Worm (Caenorhabditis elegans) whole organism, L1 larva: ENCODE measurements around the gene Y113G7A.22.

Experiments
- C04F5.9 ChIP-seq: sonication (generic microtip); optimal IDR thresholded peaks from 2 replicates; lab custom pipeline; 2016; ENCODE audit warnings: missing genetic modification characterization, missing compliant biosample characterization
- ama-1 ChIP-seq: fragments of 150-350 bp; optimal IDR thresholded peaks from 2 replicates; lab custom pipeline; 2014
- blmp-1 ChIP-seq: fragments of 150-350 bp; optimal IDR thresholded peaks from 2 replicates; lab custom pipeline; 2014; ENCODE audit warnings: missing biosample characterization, missing genetic modification characterization
- ceh-8 ChIP-seq: fragments of 200-800 bp; sonication (Bioruptor generic); optimal IDR thresholded peaks from 2 replicates; lab custom pipeline; 2018; ENCODE audit warnings: mild to moderate bottlenecking, missing genetic modification characterization, moderate library complexity, missing compliant biosample characterization
- ceh-90 ChIP-seq: sonication (generic microtip); optimal IDR thresholded peaks from 2 replicates; lab custom pipeline; 2016; ENCODE audit warnings: missing genetic modification characterization, missing compliant biosample characterization
- dpl-1 ChIP-seq, 3 experiments: fragments of 150-350 bp in 2 of 3; sonication (generic microtip) in 1 of 3; optimal IDR thresholded peaks; 2 replicates each; lab custom pipeline; 2014 to 2017; ENCODE audit warnings: missing biosample characterization in 3 of 3, missing genetic modification characterization in 3 of 3, missing genetic modification reagents in 3 of 3
- dsc-1 ChIP-seq: sonication (generic microtip); optimal IDR thresholded peaks from 2 replicates; lab custom pipeline; 2016; ENCODE audit warnings: mild to moderate bottlenecking, missing genetic modification characterization, missing compliant biosample characterization
- efl-1 ChIP-seq, 4 experiments: fragments of 150-350 bp; optimal IDR thresholded peaks in 3 of 4; peaks in 1 of 4; 1 replicate in 1 of 4; 2 replicates in 3 of 4; lab custom pipeline; 2014; ENCODE audit warnings: missing biosample characterization in 2 of 4, missing genetic modification characterization in 2 of 4, missing genetic modification reagents in 2 of 4
- elt-2 ChIP-seq: sonication (generic microtip); optimal IDR thresholded peaks from 2 replicates; lab custom pipeline; 2016; ENCODE audit warnings: missing genetic modification characterization, mild to moderate bottlenecking, inconsistent platforms, missing compliant biosample characterization, missing genetic modification reagents
- ets-5 ChIP-seq: fragments of 200-800 bp; sonication (Bioruptor generic); IDR thresholded peaks from 2 replicates; pipeline ENCODE4 v1.3.6; 2022; ENCODE audit warnings: missing genetic modification characterization, missing compliant biosample characterization
- fkh-10 ChIP-seq: sonication (generic microtip); optimal IDR thresholded peaks from 2 replicates; lab custom pipeline; 2017; ENCODE audit warnings: missing biosample characterization, missing genetic modification reagents, missing genetic modification characterization
- fos-1 ChIP-seq: fragments of 150-350 bp; optimal IDR thresholded peaks from 2 replicates; lab custom pipeline; 2014; ENCODE audit warnings: missing biosample characterization, missing genetic modification characterization
- hpl-2 ChIP-seq: fragments of 150-350 bp; optimal IDR thresholded peaks from 2 replicates; lab custom pipeline; 2014; ENCODE audit warnings: missing biosample characterization, missing genetic modification reagents, missing genetic modification characterization
- irx-1 ChIP-seq: sonication (generic microtip); optimal IDR thresholded peaks from 2 replicates; lab custom pipeline; 2016; ENCODE audit warnings: missing genetic modification characterization, missing compliant biosample characterization
- jun-1 ChIP-seq: fragments of 150-350 bp; optimal IDR thresholded peaks from 2 replicates; lab custom pipeline; 2014; ENCODE audit warnings: missing biosample characterization, missing genetic modification reagents, missing genetic modification characterization
- lin-13 ChIP-seq: fragments of 150-350 bp; optimal IDR thresholded peaks from 2 replicates; lab custom pipeline; 2014; ENCODE audit warnings: missing biosample characterization, missing genetic modification reagents, missing genetic modification characterization
- lin-14 ChIP-seq: fragments of 200-800 bp; sonication (Bioruptor generic); optimal IDR thresholded peaks from 2 replicates; lab custom pipeline; 2018; ENCODE audit warnings: mild to moderate bottlenecking, missing genetic modification characterization, moderate library complexity, missing compliant biosample characterization
- lin-15B ChIP-seq: fragments of 150-350 bp; sonication (generic microtip); optimal IDR thresholded peaks from 3 replicates; lab custom pipeline; 2014; ENCODE audit warnings: missing biosample characterization, missing genetic modification characterization
- lin-35 ChIP-seq, 2 experiments: fragments of 150-350 bp; optimal IDR thresholded peaks; 2 replicates each; lab custom pipeline; 2014; ENCODE audit warnings: missing biosample characterization in 2 of 2, missing genetic modification characterization in 2 of 2, missing genetic modification reagents in 2 of 2
- lsy-2 ChIP-seq, 2 experiments: fragments of 150-350 bp; optimal IDR thresholded peaks; 2 replicates each; lab custom pipeline; 2014; ENCODE audit warnings: missing biosample characterization in 2 of 2, missing genetic modification characterization in 2 of 2
- mdl-1 ChIP-seq, 2 experiments: fragments of 150-350 bp; optimal IDR thresholded peaks; 2 replicates each; lab custom pipeline; 2014 to 2017; ENCODE audit warnings: missing biosample characterization in 2 of 2, missing genetic modification characterization in 2 of 2, inconsistent platforms in 1 of 2
- nhr-12 ChIP-seq: sonication (generic microtip); optimal IDR thresholded peaks from 2 replicates; lab custom pipeline; 2017; ENCODE audit warnings: missing biosample characterization, missing genetic modification characterization
- nhr-20 ChIP-seq: sonication (generic microtip); optimal IDR thresholded peaks from 2 replicates; lab custom pipeline; 2016; ENCODE audit warnings: mild to moderate bottlenecking, missing genetic modification characterization, missing compliant biosample characterization
- nhr-237 ChIP-seq: fragments of 150-350 bp; optimal IDR thresholded peaks from 2 replicates; lab custom pipeline; 2014; ENCODE audit warnings: missing biosample characterization, missing genetic modification characterization
- nhr-71 ChIP-seq: sonication (generic microtip); optimal IDR thresholded peaks from 2 replicates; lab custom pipeline; 2016; ENCODE audit warnings: mild to moderate bottlenecking, missing genetic modification characterization, moderate library complexity, missing compliant biosample characterization
- nhr-76 ChIP-seq: sonication (generic microtip); optimal IDR thresholded peaks from 2 replicates; lab custom pipeline; 2017; ENCODE audit warnings: missing biosample characterization, missing genetic modification characterization
- nhr-85 ChIP-seq: sonication (generic microtip); peaks from one replicate; lab custom pipeline; 2016; ENCODE audit warnings: missing genetic modification characterization, inconsistent platforms, missing compliant biosample characterization
- pqm-1 ChIP-seq: sonication (generic microtip); optimal IDR thresholded peaks from 3 replicates; lab custom pipeline; 2017; ENCODE audit warnings: missing biosample characterization, missing genetic modification characterization
- rnt-1 ChIP-seq: sonication (generic microtip); optimal IDR thresholded peaks from 2 replicates; lab custom pipeline; 2016; ENCODE audit warnings: mild to moderate bottlenecking, missing genetic modification characterization, moderate library complexity, missing compliant biosample characterization
- skn-1 ChIP-seq: fragments of 150-350 bp; optimal IDR thresholded peaks from 2 replicates; lab custom pipeline; 2014; ENCODE audit warnings: missing biosample characterization, missing genetic modification characterization
- snpc-4 ChIP-seq: fragments of 150-350 bp; optimal IDR thresholded peaks from 2 replicates; lab custom pipeline; 2014; ENCODE audit warnings: missing biosample characterization, missing genetic modification characterization
- sptf-1 ChIP-seq: fragments of 150-350 bp; optimal IDR thresholded peaks from 2 replicates; lab custom pipeline; 2014; ENCODE audit warnings: missing biosample characterization, missing genetic modification characterization
- sup-37 ChIP-seq: fragments of 200-800 bp; sonication (Bioruptor generic); optimal IDR thresholded peaks from 2 replicates; lab custom pipeline; 2018; ENCODE audit warnings: mild to moderate bottlenecking, missing genetic modification characterization, missing compliant biosample characterization
- zip-4 ChIP-seq: fragments of 200-800 bp; sonication (Bioruptor generic); optimal IDR thresholded peaks from 2 replicates; lab custom pipeline; 2018; ENCODE audit warnings: mild to moderate bottlenecking, missing genetic modification characterization, moderate library complexity, missing compliant biosample characterization
- ztf-11 ChIP-seq, 2 experiments: sonication (generic microtip); optimal IDR thresholded peaks; 2 replicates each; lab custom pipeline; 2016 to 2017; ENCODE audit warnings: missing genetic modification characterization in 2 of 2, missing biosample characterization in 1 of 2, missing compliant biosample characterization in 1 of 2

Gene Y113G7A.22

ce11 chrV:20151855-20152254 lies 16.7 kb upstream of the Y113G7A.22 start:
- TF ChIP-seq nhr-71 (no peak), rnt-1 (tag; lab: Kevin White, UChicago) (no peak), sup-37 (GFP tag; lab: Kevin White, UChicago) (no peak), skn-1 (no peak), ets-5 (no peak), lsy-2 (tag; optimal IDR thresholded peaks at IDR 0.05; lab: Kevin White, UChicago) (no peak), efl-1 (optimal IDR thresholded peaks at IDR 0.05; lab: Kevin White, UChicago) (no peak), efl-1 (GFP tag; optimal IDR thresholded peaks at IDR 0.05 in 1 of 2; lab: Kevin White, UChicago) (no peak), lin-15B (no peak), nhr-85 (tag; lab: Kevin White, UChicago) (no peak), ztf-11 (tag; optimal IDR thresholded peaks at IDR 0.05; lab: Kevin White, UChicago) (no peak), nhr-76 (tag; lab: Kevin White, UChicago) (no peak), sptf-1 (no peak)

ce11 chrV:20151432-20151831 lies 16.3 kb upstream of the Y113G7A.22 start, which contains the start of gene F19B2.7:
TSS of gene F19B2.7 (plus strand) at chrV:20151732.
- TF ChIP-seq rnt-1 (tag; lab: Kevin White, UChicago) (no peak), sup-37 (GFP tag; lab: Kevin White, UChicago) (no peak), lin-13 (no peak), jun-1 (no peak), ama-1 (lab: Kevin White, UChicago) (no peak), dsc-1 (no peak), fkh-10 (no peak), hpl-2 (GFP tag; lab: Kevin White, UChicago) (no peak), nhr-20 (tag; lab: Kevin White, UChicago) (no peak), ceh-90 (tag; lab: Kevin White, UChicago) (no peak), C04F5.9 (tag; lab: Kevin White, UChicago) (no peak), nhr-76 (tag; lab: Kevin White, UChicago) (no peak), snpc-4 (no peak), ets-5 (no peak), ceh-8 (GFP tag; lab: Kevin White, UChicago) (no peak), zip-4 (GFP tag; lab: Kevin White, UChicago) (no peak), ztf-11 (tag; optimal IDR thresholded peaks at IDR 0.05; lab: Kevin White, UChicago) (no peak), lin-14 (GFP tag; lab: Kevin White, UChicago) (no peak), fos-1 (no peak)

ce11 chrV:20147662-20148245 lies 12.6 kb upstream of the Y113G7A.22 start, which contains the start of gene Y113G7A.13:
TSS of gene Y113G7A.13 (plus strand) at chrV:20148195.
- TF ChIP-seq efl-1 (optimal IDR thresholded peaks at IDR 0.05; lab: Kevin White, UChicago), result no peak
- peak in 1 of 2 experiments; percentile 20 for TF ChIP-seq efl-1 (GFP tag; optimal IDR thresholded peaks at IDR 0.05 in 1 of 2; lab: Kevin White, UChicago)
- TF ChIP-seq nhr-12 (tag; lab: Kevin White, UChicago), result no peak
- TF ChIP-seq lin-35 (GFP tag; optimal IDR thresholded peaks at IDR 0.05; lab: Kevin White, UChicago), result peak in 1 of 2 experiments; percentile 25
- TF ChIP-seq pqm-1, result peak; percentile 67
- TF ChIP-seq elt-2 (tag; lab: Kevin White, UChicago), result peak; percentile 88

- TF ChIP-seq dpl-1 (GFP tag; optimal IDR thresholded peaks at IDR 0.05; lab: Kevin White, UChicago) (no peak), snpc-4 (peak; percentile 7), irx-1 (tag; lab: Kevin White, UChicago) (no peak), elt-2 (tag; lab: Kevin White, UChicago) (no peak), mdl-1 (tag; optimal IDR thresholded peaks at IDR 0.05; lab: Kevin White, UChicago) (no peak), nhr-237 (no peak), blmp-1 (tag; lab: Kevin White, UChicago) (no peak)
These were observed 8.6 kb upstream of the Y113G7A.22 start for ce11 chrV:20143711-20144110.
